Worm (Caenorhabditis elegans) whole organism, L4 larva: ENCODE results near the gene C25G4.17.

Source experiments
- F10B5.3 ChIP-seq: sonication (generic microtip); optimal IDR thresholded peaks from 2 replicates; lab custom pipeline; 2016; ENCODE audit warnings: mild to moderate bottlenecking, missing genetic modification characterization, missing compliant biosample characterization
- F37D6.2 ChIP-seq: sonication (generic microtip); optimal IDR thresholded peaks from 2 replicates; lab custom pipeline; 2016; ENCODE audit warnings: mild to moderate bottlenecking, missing genetic modification characterization, missing compliant biosample characterization
- F44E2.7 ChIP-seq: fragments of 200-800 bp; sonication (Bioruptor generic); IDR thresholded peaks from 2 replicates; pipeline ENCODE4 v2.1.2; 2022; ENCODE audit warnings: missing genetic modification characterization, missing compliant biosample characterization
- ZK546.5 ChIP-seq, 2 experiments: sonication (generic microtip); optimal IDR thresholded peaks; 2 replicates each; lab custom pipeline; 2017; ENCODE audit warnings: missing biosample characterization in 2 of 2, missing genetic modification characterization in 2 of 2
- aha-1 ChIP-seq: fragments of 150-350 bp; peaks from one replicate; lab custom pipeline; 2014; ENCODE audit warnings: missing biosample characterization, missing genetic modification characterization
- ama-1 ChIP-seq: fragments of 150-350 bp; optimal IDR thresholded peaks from 2 replicates; lab custom pipeline; 2014; ENCODE audit warnings: inconsistent platforms, mixed read lengths
- ceh-32 ChIP-seq: sonication (generic microtip); optimal IDR thresholded peaks from 2 replicates; lab custom pipeline; 2016; ENCODE audit warnings: mild to moderate bottlenecking, missing genetic modification characterization, missing compliant biosample characterization; ENCODE audit not compliant: poor library complexity
- ceh-44 ChIP-seq: fragments of 200-800 bp; sonication (Bioruptor generic); IDR thresholded peaks from 2 replicates; pipeline ENCODE4 v1.3.6; 2022; ENCODE audit warnings: missing genetic modification reagents, missing genetic modification characterization, missing compliant biosample characterization
- ceh-82 ChIP-seq: sonication (generic microtip); optimal IDR thresholded peaks from 2 replicates; lab custom pipeline; 2017; ENCODE audit warnings: missing biosample characterization, missing genetic modification characterization
- ces-1 ChIP-seq: fragments of 150-350 bp; sonication (generic microtip); optimal IDR thresholded peaks from 4 replicates; lab custom pipeline; 2014; ENCODE audit warnings: missing biosample characterization, missing genetic modification reagents, missing genetic modification characterization
- ctbp-1 ChIP-seq: fragments of 200-800 bp; sonication (Bioruptor generic); IDR thresholded peaks from 2 replicates; pipeline ENCODE4 v1.3.6; 2022; ENCODE audit warnings: missing genetic modification reagents, missing genetic modification characterization, missing compliant biosample characterization
- daf-8 ChIP-seq: fragments of 200-800 bp; sonication (Bioruptor generic); IDR thresholded peaks from 2 replicates; pipeline ENCODE4 v1.3.6; 2022; ENCODE audit warnings: missing genetic modification characterization, missing compliant biosample characterization
- dmd-6 ChIP-seq: fragments of 200-800 bp; sonication (Bioruptor generic); IDR thresholded peaks from 2 replicates; pipeline ENCODE4 v1.3.6; 2022; ENCODE audit warnings: missing genetic modification reagents, missing genetic modification characterization, missing compliant biosample characterization
- dmd-8 ChIP-seq: fragments of 200-800 bp; sonication (Bioruptor generic); IDR thresholded peaks from 2 replicates; pipeline ENCODE4 v1.3.6; 2022; ENCODE audit warnings: missing genetic modification characterization, missing compliant biosample characterization
- dpl-1 ChIP-seq: fragments of 150-350 bp; optimal IDR thresholded peaks from 2 replicates; lab custom pipeline; 2014; ENCODE audit warnings: missing biosample characterization, missing genetic modification reagents, missing genetic modification characterization
- dve-1 ChIP-seq: sonication (generic microtip); optimal IDR thresholded peaks from 2 replicates; lab custom pipeline; 2017; ENCODE audit warnings: antibody characterized with exemption, mild to moderate bottlenecking, missing genetic modification characterization, missing compliant biosample characterization; ENCODE audit not compliant: insufficient read depth
- fkh-10 ChIP-seq: fragments of 150-350 bp; optimal IDR thresholded peaks from 2 replicates; lab custom pipeline; 2014; ENCODE audit warnings: missing biosample characterization, missing genetic modification reagents, missing genetic modification characterization
- fos-1 ChIP-seq: fragments of 150-350 bp; optimal IDR thresholded peaks from 2 replicates; lab custom pipeline; 2014; ENCODE audit warnings: missing biosample characterization, missing genetic modification characterization
- hif-1 ChIP-seq, 2 experiments: sonication (generic microtip); optimal IDR thresholded peaks; 2 replicates each; lab custom pipeline; 2016 to 2017; ENCODE audit warnings: missing compliant biosample characterization in 2 of 2, missing genetic modification characterization in 2 of 2, missing genetic modification reagents in 2 of 2, missing genotype in 2 of 2, mild to moderate bottlenecking in 1 of 2
- hlh-30 ChIP-seq: sonication (generic microtip); optimal IDR thresholded peaks from 2 replicates; lab custom pipeline; 2017; ENCODE audit warnings: antibody characterized with exemption, mild to moderate bottlenecking, missing genetic modification characterization, missing compliant biosample characterization; ENCODE audit not compliant: insufficient read depth
- lin-15B ChIP-seq: fragments of 150-350 bp; sonication (generic microtip); optimal IDR thresholded peaks from 3 replicates; lab custom pipeline; 2014; ENCODE audit warnings: missing biosample characterization, missing genetic modification characterization
- lin-29 ChIP-seq: fragments of 200-800 bp; sonication (Bioruptor generic); IDR thresholded peaks from 2 replicates; pipeline ENCODE4 v1.3.6; 2022; ENCODE audit warnings: missing genetic modification reagents, missing genetic modification characterization, missing compliant biosample characterization
- lin-38 ChIP-seq: fragments of 200-800 bp; sonication (Bioruptor generic); IDR thresholded peaks from 2 replicates; pipeline ENCODE4 v1.3.6; 2022; ENCODE audit warnings: missing genetic modification reagents, missing genetic modification characterization, missing compliant biosample characterization
- lir-3 ChIP-seq: sonication (generic microtip); optimal IDR thresholded peaks from 2 replicates; lab custom pipeline; 2016; ENCODE audit warnings: mild to moderate bottlenecking, missing genetic modification characterization, missing compliant biosample characterization
- lsy-2 ChIP-seq, 2 experiments: fragments of 150-350 bp in 1 of 2; sonication (generic microtip) in 1 of 2; optimal IDR thresholded peaks; 2 replicates each; lab custom pipeline; 2014 to 2017; ENCODE audit warnings: missing biosample characterization in 2 of 2, missing genetic modification characterization in 2 of 2
- madf-5 ChIP-seq, 2 experiments: fragments of 200-800 bp; sonication (Bioruptor generic); IDR thresholded peaks; 2 replicates each; pipeline ENCODE4 v1.3.6; 2022; ENCODE audit warnings: missing compliant biosample characterization in 2 of 2, missing genetic modification characterization in 2 of 2
- mdt-29 ChIP-seq: fragments of 200-800 bp; sonication (Bioruptor generic); IDR thresholded peaks from 2 replicates; pipeline ENCODE4 v1.3.6; 2022; ENCODE audit warnings: missing genetic modification reagents, missing genetic modification characterization, missing compliant biosample characterization
- mes-2 ChIP-seq: sonication (generic microtip); optimal IDR thresholded peaks from 2 replicates; lab custom pipeline; 2016; ENCODE audit warnings: missing genotype, mild to moderate bottlenecking, missing genetic modification characterization, missing compliant biosample characterization; ENCODE audit not compliant: poor library complexity, severe bottlenecking
- mxl-3 ChIP-seq: fragments of 200-800 bp; sonication (Bioruptor generic); optimal IDR thresholded peaks from 2 replicates; lab custom pipeline; 2018; ENCODE audit warnings: mild to moderate bottlenecking, missing genetic modification characterization, missing compliant biosample characterization
- nhr-10 ChIP-seq: fragments of 150-350 bp; optimal IDR thresholded peaks from 2 replicates; lab custom pipeline; 2014; ENCODE audit warnings: missing biosample characterization, missing genetic modification characterization
- nhr-11 ChIP-seq: fragments of 150-350 bp; optimal IDR thresholded peaks from 2 replicates; lab custom pipeline; 2014; ENCODE audit warnings: missing biosample characterization, missing genetic modification characterization
- nhr-25 ChIP-seq: sonication (generic microtip); optimal IDR thresholded peaks from 2 replicates; lab custom pipeline; 2017; ENCODE audit warnings: missing genetic modification characterization, mild to moderate bottlenecking, missing compliant biosample characterization, antibody characterized with exemption, moderate library complexity, borderline replicate concordance; ENCODE audit not compliant: insufficient read depth
- nhr-28 ChIP-seq: fragments of 150-350 bp; optimal IDR thresholded peaks from 2 replicates; lab custom pipeline; 2014; ENCODE audit warnings: missing biosample characterization, missing genetic modification characterization
- nhr-41 ChIP-seq: fragments of 200-800 bp; sonication (Bioruptor generic); IDR thresholded peaks from 2 replicates; pipeline ENCODE4 v1.3.6; 2022; ENCODE audit warnings: missing genetic modification reagents, missing genetic modification characterization, missing compliant biosample characterization
- nhr-6 ChIP-seq: fragments of 150-350 bp; optimal IDR thresholded peaks from 2 replicates; lab custom pipeline; 2014; ENCODE audit warnings: missing biosample characterization, missing genetic modification characterization
- nhr-77 ChIP-seq: fragments of 150-350 bp; optimal IDR thresholded peaks from 2 replicates; lab custom pipeline; 2014; ENCODE audit warnings: missing biosample characterization, missing genetic modification characterization
- pha-4 ChIP-seq, 2 experiments: fragments of 150-350 bp in 1 of 2; fragments of 200-800 bp in 1 of 2; sonication (Bioruptor generic) in 1 of 2; IDR thresholded peaks in 1 of 2; optimal IDR thresholded peaks in 1 of 2; 2 replicates each; pipeline versions ENCODE4 v1.3.6 to Lab custom; 2014 to 2022; ENCODE audit warnings: missing genetic modification characterization in 2 of 2, missing genetic modification reagents in 2 of 2, missing biosample characterization in 1 of 2, missing compliant biosample characterization in 1 of 2
- php-3 ChIP-seq: fragments of 200-800 bp; sonication (Bioruptor generic); IDR thresholded peaks from 2 replicates; pipeline ENCODE4 v1.3.6; 2022; ENCODE audit warnings: missing genetic modification reagents, missing genetic modification characterization, missing compliant biosample characterization
- pqm-1 ChIP-seq: sonication (generic microtip); optimal IDR thresholded peaks from 2 replicates; lab custom pipeline; 2017; ENCODE audit warnings: missing biosample characterization, missing genetic modification characterization
- rbr-2 ChIP-seq: sonication (generic microtip); optimal IDR thresholded peaks from 2 replicates; lab custom pipeline; 2016; ENCODE audit warnings: missing genotype, missing genetic modification characterization, missing compliant biosample characterization
- sdz-12 ChIP-seq: fragments of 200-800 bp; sonication (Bioruptor generic); optimal IDR thresholded peaks from 2 replicates; lab custom pipeline; 2018; ENCODE audit warnings: mild to moderate bottlenecking, missing genetic modification characterization, missing compliant biosample characterization
- set-16 ChIP-seq: fragments of 200-800 bp; sonication (Bioruptor generic); IDR thresholded peaks from 2 replicates; pipeline ENCODE4 v1.3.6; 2022; ENCODE audit warnings: missing genetic modification reagents, missing genetic modification characterization, missing compliant biosample characterization
- skn-1 ChIP-seq: fragments of 150-350 bp; optimal IDR thresholded peaks from 2 replicates; lab custom pipeline; 2014; ENCODE audit warnings: missing biosample characterization, missing genetic modification characterization
- snpc-1.2 ChIP-seq: fragments of 200-800 bp; sonication (Bioruptor generic); IDR thresholded peaks from 2 replicates; pipeline ENCODE4 v1.3.6; 2022; ENCODE audit warnings: missing genetic modification reagents, missing genetic modification characterization, missing compliant biosample characterization
- snpc-4 ChIP-seq: fragments of 150-350 bp; optimal IDR thresholded peaks from 2 replicates; lab custom pipeline; 2014; ENCODE audit warnings: missing biosample characterization, missing genetic modification characterization
- spr-3 ChIP-seq: fragments of 200-800 bp; sonication (Bioruptor generic); optimal IDR thresholded peaks from 2 replicates; lab custom pipeline; 2018; ENCODE audit warnings: mild to moderate bottlenecking, missing genetic modification characterization, missing compliant biosample characterization
- unc-130 ChIP-seq: sonication (generic microtip); optimal IDR thresholded peaks from 2 replicates; lab custom pipeline; 2016; ENCODE audit warnings: missing genetic modification reagents, missing genetic modification characterization, missing compliant biosample characterization
- unc-39 ChIP-seq: sonication (generic microtip); optimal IDR thresholded peaks from 2 replicates; lab custom pipeline; 2017; ENCODE audit warnings: missing biosample characterization, missing genetic modification characterization
- unc-62 ChIP-seq, 3 experiments: fragments of 150-350 bp in 1 of 3; sonication (generic microtip); optimal IDR thresholded peaks in 2 of 3; peaks in 1 of 3; 1 replicate in 1 of 3; 2 replicates in 2 of 3; lab custom pipeline; 2014 to 2017; ENCODE audit warnings: missing biosample characterization in 3 of 3, missing genetic modification characterization in 3 of 3, missing genetic modification reagents in 3 of 3, missing genotype in 1 of 3
- zag-1 ChIP-seq: fragments of 150-350 bp; optimal IDR thresholded peaks from 2 replicates; lab custom pipeline; 2014; ENCODE audit warnings: missing biosample characterization, missing genetic modification characterization
- ztf-11 ChIP-seq: fragments of 150-350 bp; optimal IDR thresholded peaks from 2 replicates; lab custom pipeline; 2014; ENCODE audit warnings: missing biosample characterization, missing genetic modification characterization

C25G4.17 gene

DNA sequence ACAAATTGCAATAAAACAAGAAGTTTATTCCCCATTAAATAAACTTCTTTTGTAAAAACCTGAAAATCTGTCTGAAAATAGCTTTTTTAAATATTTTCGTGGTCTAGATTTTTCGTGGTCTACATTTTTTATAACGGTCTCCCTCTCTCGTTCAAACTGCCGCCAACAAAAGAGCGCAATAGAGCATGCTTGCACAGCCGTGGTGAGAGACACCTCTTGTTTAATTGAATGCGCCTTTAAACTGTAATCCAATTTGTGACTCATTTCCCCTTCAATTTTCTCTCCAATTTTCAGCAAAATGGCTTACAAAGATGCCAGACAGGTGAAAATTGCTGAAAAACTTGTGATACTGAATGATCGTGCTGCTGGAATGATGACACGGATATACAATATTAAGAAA lies 37.7 kb upstream of the C25G4.17 start, which contains the start of gene gex-3 (continued):
- TF ChIP-seq fos-1 (no peak), hif-1 (tag; optimal IDR thresholded peaks at IDR 0.05; lab: Kevin White, UChicago) (peak in 1 of 2 experiments; percentile 49), ceh-32 (tag; lab: Kevin White, UChicago) (no peak), mdt-29 (GFP tag; lab: Robert Waterston, UW) (no peak), nhr-10 (no peak), dpl-1 (GFP tag; lab: Kevin White, UChicago) (peak; percentile 91), nhr-11 (tag; lab: Kevin White, UChicago) (peak; percentile 2), nhr-77 (tag; lab: Kevin White, UChicago) (peak; percentile 59), snpc-1.2 (GFP tag; lab: Robert Waterston, UW) (peak; percentile 77), F44E2.7 (GFP tag; lab: Robert Waterston, UW) (no peak), ceh-44 (GFP tag; lab: Robert Waterston, UW) (no peak), unc-130 (GFP tag; lab: Kevin White, UChicago) (peak; percentile 71), php-3 (no peak), lin-15B (tag; lab: Kevin White, UChicago) (peak; percentile 61), ctbp-1 (GFP tag; lab: Robert Waterston, UW) (no peak), dve-1 (peak; percentile 65), sdz-12 (GFP tag; lab: Kevin White, UChicago) (no peak), F10B5.3 (tag; lab: Kevin White, UChicago) (no peak), snpc-4 (no peak), mes-2 (peak; percentile 92), spr-3 (no peak), ces-1 (GFP tag; lab: Kevin White, UChicago) (peak; percentile 92), nhr-41 (no peak), daf-8 (GFP tag; lab: Robert Waterston, UW) (no peak), nhr-25 (tag; lab: Kevin White, UChicago) (peak; percentile 25), dmd-6 (GFP tag; lab: Robert Waterston, UW) (peak; percentile 30; the same call in 1 of the 2 replicates), pqm-1 (tag; lab: Kevin White, UChicago) (no peak), unc-62 (GFP tag; optimal IDR thresholded peaks at IDR 0.05 in 1 of 2; lab: Kevin White, UChicago) (peak in 1 of 2 experiments; percentile 78), unc-62 (tag; optimal IDR thresholded peaks at IDR 0.05; lab: Kevin White, UChicago) (no peak), zag-1 (tag; lab: Kevin White, UChicago) (no peak), skn-1 (no peak), mxl-3 (GFP tag; lab: Kevin White, UChicago) (peak; percentile 28), set-16 (GFP tag; lab: Robert Waterston, UW) (no peak), lir-3 (tag; lab: Kevin White, UChicago) (no peak), lsy-2 (tag; optimal IDR thresholded peaks at IDR 0.05; lab: Kevin White, UChicago) (peak; percentile 61 to 95), ceh-82 (no peak), F37D6.2 (tag; lab: Kevin White, UChicago) (no peak), nhr-6 (tag; lab: Kevin White, UChicago) (peak; percentile 86), lin-29 (GFP tag; lab: Robert Waterston, UW) (no peak), ZK546.5 (tag; optimal IDR thresholded peaks at IDR 0.05; lab: Kevin White, UChicago) (peak in 1 of 2 experiments; percentile 55), unc-39 (tag; lab: Kevin White, UChicago) (no peak), ama-1 (no peak), pha-4 (GFP tag; IDR thresholded peaks at IDR 0.05; lab: Robert Waterston, UW) (no peak), pha-4 (tag; optimal IDR thresholded peaks at IDR 0.05; lab: Kevin White, UChicago) (peak; percentile 69), madf-5 (GFP tag; IDR thresholded peaks at IDR 0.05; lab: Robert Waterston, UW) (no peak), ztf-11 (tag; lab: Kevin White, UChicago) (no peak), aha-1 (tag; lab: Kevin White, UChicago) (peak; percentile 98), dmd-8 (no peak), rbr-2 (tag; lab: Kevin White, UChicago) (peak; percentile 54), nhr-28 (tag; lab: Kevin White, UChicago) (peak; percentile 43), hlh-30 (peak; percentile 82), lin-38 (GFP tag; lab: Robert Waterston, UW) (peak; percentile 97), fkh-10 (GFP tag; lab: Kevin White, UChicago) (peak; percentile 85)
